Fruit fly (Drosophila melanogaster) whole organism: ENCODE data around the gene CG7208.

Experiments
- CG8478 ChIP-seq: fragments of >200 bp; optimal IDR thresholded peaks from 2 replicates; lab custom pipeline; 2018; ENCODE audit warnings: inconsistent platforms
- EcR ChIP-seq, 2 experiments: fragments of >200 bp; optimal IDR thresholded peaks; 2 replicates each; lab custom pipeline; 2017; ENCODE audit warnings: missing biosample characterization in 2 of 2, missing genetic modification characterization in 2 of 2, missing genetic modification reagents in 2 of 2
- pan ChIP-seq: fragments of >200 bp; optimal IDR thresholded peaks from 2 replicates; lab custom pipeline; 2017
- psq ChIP-seq: fragments of >200 bp; optimal IDR thresholded peaks from 2 replicates; lab custom pipeline; 2017
- usp ChIP-seq: fragments of >200 bp; optimal IDR thresholded peaks from 2 replicates; lab custom pipeline; 2017; ENCODE audit warnings: missing biosample characterization, missing genetic modification characterization, mixed read lengths

dm6 chr3R:18230229-18230628 lies 44.7 kb upstream of the CG7208 start:
- TF ChIP-seq CG8478 (lab: Kevin White, UChicago) (no peak), psq (lab: Kevin White, UChicago) (no peak), usp (GFP tag; lab: Kevin White, UChicago) (no peak), EcR (GFP tag; optimal IDR thresholded peaks at IDR 0.05; lab: Kevin White, UChicago) (no peak), pan (lab: Kevin White, UChicago) (no peak)
